Fruit fly (Drosophila melanogaster) whole organism, embryonic: ENCODE measurements around the gene CG1575.

ENCODE experiments used
- Atf-2 ChIP-seq: fragments of 200-800 bp; sonication (Bioruptor generic); optimal IDR thresholded peaks from 2 replicates; lab custom pipeline; 2016; ENCODE audit warnings: missing biosample characterization, missing genetic modification characterization
- BEAF-32 ChIP-seq: fragments of 200-800 bp; sonication (Bioruptor generic); optimal IDR thresholded peaks from 3 replicates; lab custom pipeline; 2017; ENCODE audit warnings: missing biosample characterization, missing genetic modification characterization, mild to moderate bottlenecking, moderate library complexity, missing genetic modification reagents
- CG10431 ChIP-seq: fragments of 200-800 bp; sonication (Bioruptor generic); optimal IDR thresholded peaks from 3 replicates; lab custom pipeline; 2018; ENCODE audit warnings: missing biosample characterization, mild to moderate bottlenecking, missing genetic modification characterization
- CG12769 ChIP-seq: fragments of 200-800 bp; sonication (Bioruptor generic); optimal IDR thresholded peaks from 2 replicates; lab custom pipeline; 2019; ENCODE audit warnings: missing biosample characterization, mild to moderate bottlenecking, missing genetic modification characterization, moderate library complexity
- CG12942 ChIP-seq: fragments of 200-800 bp; sonication (Bioruptor generic); optimal IDR thresholded peaks from 3 replicates; lab custom pipeline; 2016; ENCODE audit warnings: missing biosample characterization, missing genetic modification characterization
- CG15073 ChIP-seq: fragments of 200-800 bp; sonication (Bioruptor generic); optimal IDR thresholded peaks from 2 replicates; lab custom pipeline; 2016; ENCODE audit warnings: missing biosample characterization, missing genetic modification characterization
- CG15514 ChIP-seq: fragments of 200-800 bp; sonication (Bioruptor generic); optimal IDR thresholded peaks from 3 replicates; lab custom pipeline; 2017; ENCODE audit warnings: missing biosample characterization, missing genetic modification characterization, mild to moderate bottlenecking, moderate library complexity, missing genetic modification reagents
- CG18011 ChIP-seq: fragments of 200-800 bp; sonication (Bioruptor generic); optimal IDR thresholded peaks from 2 replicates; lab custom pipeline; 2017; ENCODE audit warnings: missing biosample characterization, missing genetic modification characterization, mild to moderate bottlenecking, moderate library complexity, missing genotype
- CG2120 ChIP-seq: fragments of 200-800 bp; sonication (Bioruptor generic); optimal IDR thresholded peaks from 3 replicates; lab custom pipeline; 2016; ENCODE audit warnings: missing biosample characterization, missing genetic modification characterization
- CG2875 ChIP-seq: fragments of 200-800 bp; sonication (Bioruptor generic); optimal IDR thresholded peaks from 2 replicates; lab custom pipeline; 2017; ENCODE audit warnings: missing biosample characterization, mild to moderate bottlenecking, missing genetic modification characterization, missing genetic modification reagents
- CG31224 ChIP-seq: fragments of 200-800 bp; sonication (Bioruptor generic); IDR thresholded peaks from 2 replicates; pipeline ENCODE4 v1.3.6; 2022; ENCODE audit warnings: missing biosample characterization, missing genetic modification characterization
- CG34376 ChIP-seq: fragments of 200-800 bp; sonication (Bioruptor generic); optimal IDR thresholded peaks from 2 replicates; lab custom pipeline; 2018; ENCODE audit warnings: missing biosample characterization, mild to moderate bottlenecking, missing genetic modification characterization
- CG3726 ChIP-seq: fragments of 200-800 bp; sonication (Bioruptor generic); IDR thresholded peaks from 3 replicates; pipeline ENCODE4, ENCODE4 v1.3.6; 2022; ENCODE audit warnings: missing biosample characterization, missing genetic modification characterization
- CG4282 ChIP-seq: fragments of 200-800 bp; sonication (Bioruptor generic); optimal IDR thresholded peaks from 2 replicates; lab custom pipeline; 2016; ENCODE audit warnings: missing biosample characterization, missing genetic modification characterization
- CG4820 ChIP-seq: fragments of 200-800 bp; sonication (Bioruptor generic); optimal IDR thresholded peaks from 3 replicates; lab custom pipeline; 2016; ENCODE audit warnings: missing biosample characterization, missing genetic modification characterization
- CG6813 ChIP-seq: fragments of 200-800 bp; sonication (Bioruptor generic); optimal IDR thresholded peaks from 2 replicates; lab custom pipeline; 2017; ENCODE audit warnings: missing biosample characterization, missing genetic modification characterization, mild to moderate bottlenecking, moderate library complexity, missing genetic modification reagents
- CG7271 ChIP-seq: fragments of 200-800 bp; sonication (Bioruptor generic); optimal IDR thresholded peaks from 2 replicates; lab custom pipeline; 2018; ENCODE audit warnings: missing biosample characterization, mild to moderate bottlenecking, missing genetic modification characterization, moderate library complexity
- CG8281 ChIP-seq: fragments of 200-800 bp; sonication (Bioruptor generic); optimal IDR thresholded peaks from 2 replicates; lab custom pipeline; 2018; ENCODE audit warnings: missing biosample characterization, mild to moderate bottlenecking, missing genetic modification characterization, moderate library complexity
- D19B ChIP-seq: fragments of 200-800 bp; sonication (Bioruptor generic); optimal IDR thresholded peaks from 2 replicates; lab custom pipeline; 2017; ENCODE audit warnings: missing biosample characterization, mild to moderate bottlenecking, missing genetic modification characterization
- Drgx ChIP-seq: fragments of 200-800 bp; sonication (Bioruptor generic); IDR thresholded peaks from 2 replicates; pipeline ENCODE4 v1.3.6; 2022; ENCODE audit warnings: missing biosample characterization, missing genetic modification characterization
- H2.0 ChIP-seq: fragments of 200-800 bp; sonication (Bioruptor generic); IDR thresholded peaks from 2 replicates; pipeline ENCODE4 v1.3.6; 2022; ENCODE audit warnings: missing biosample characterization, missing genetic modification characterization
- Hr3 ChIP-seq: fragments of 200-800 bp; sonication (Bioruptor generic); optimal IDR thresholded peaks from 3 replicates; lab custom pipeline; 2016; ENCODE audit warnings: missing biosample characterization, missing genetic modification characterization
- Med ChIP-seq: fragments of 200-800 bp; sonication (Bioruptor generic); peaks from one replicate; lab custom pipeline; 2016; ENCODE audit warnings: missing biosample characterization, missing genetic modification characterization, mild to moderate bottlenecking, inconsistent platforms, moderate library complexity
- Neu2 ChIP-seq: fragments of 200-800 bp; sonication (Bioruptor generic); optimal IDR thresholded peaks from 3 replicates; lab custom pipeline; 2016; ENCODE audit warnings: missing biosample characterization, missing genetic modification characterization, borderline replicate concordance
- abd-A ChIP-seq: fragments of 200-800 bp; sonication (Bioruptor generic); optimal IDR thresholded peaks from 3 replicates; lab custom pipeline; 2019; ENCODE audit warnings: missing biosample characterization, mild to moderate bottlenecking, missing genetic modification characterization, moderate library complexity
- bsh ChIP-seq, 2 experiments: fragments of 200-800 bp; sonication (Bioruptor generic); optimal IDR thresholded peaks; 2 replicates each; lab custom pipeline; 2017 to 2018; ENCODE audit warnings: mild to moderate bottlenecking in 2 of 2, missing biosample characterization in 2 of 2, missing genetic modification characterization in 2 of 2, moderate library complexity in 1 of 2
- cg ChIP-seq: fragments of 200-800 bp; sonication (Bioruptor generic); optimal IDR thresholded peaks from 3 replicates; lab custom pipeline; 2019; ENCODE audit warnings: missing biosample characterization, mild to moderate bottlenecking, missing genetic modification characterization, moderate library complexity
- eve ChIP-seq, 2 experiments: fragments of >200 bp; optimal IDR thresholded peaks; 2 replicates each; lab custom pipeline; 2017; ENCODE audit warnings: missing biosample characterization in 2 of 2, missing genetic modification characterization in 2 of 2
- gce ChIP-seq: fragments of 200-800 bp; sonication (Bioruptor generic); IDR thresholded peaks from 3 replicates; pipeline ENCODE4 v1.3.6; 2022; ENCODE audit warnings: missing biosample characterization, missing genetic modification characterization
- ken ChIP-seq: fragments of 200-800 bp; sonication (Bioruptor generic); IDR thresholded peaks from 3 replicates; pipeline ENCODE4 v1.3.6; 2022; ENCODE audit warnings: missing biosample characterization, missing genetic modification characterization
- lov ChIP-seq, 2 experiments: fragments of 200-800 bp in 1 of 2; fragments of >200 bp in 1 of 2; sonication (Bioruptor generic) in 1 of 2; IDR thresholded peaks in 1 of 2; optimal IDR thresholded peaks in 1 of 2; 2 replicates in 1 of 2; 3 replicates in 1 of 2; pipeline versions ENCODE4 v1.3.6 to Lab custom; 2017 to 2022; ENCODE audit warnings: missing biosample characterization in 1 of 2, missing genetic modification characterization in 1 of 2
- nom ChIP-seq: fragments of 200-800 bp; sonication (Bioruptor generic); optimal IDR thresholded peaks from 2 replicates; lab custom pipeline; 2017; ENCODE audit warnings: missing biosample characterization, missing genetic modification characterization, mild to moderate bottlenecking, moderate library complexity, missing genetic modification reagents
- pita ChIP-seq: fragments of 200-800 bp; sonication (Bioruptor generic); optimal IDR thresholded peaks from 2 replicates; lab custom pipeline; 2017; ENCODE audit warnings: missing biosample characterization, mild to moderate bottlenecking, missing genetic modification characterization
- stwl ChIP-seq: fragments of 200-800 bp; sonication (Bioruptor generic); optimal IDR thresholded peaks from 3 replicates; lab custom pipeline; 2018; ENCODE audit warnings: missing biosample characterization, mild to moderate bottlenecking, missing genetic modification characterization, moderate library complexity

The CG1575 gene

dm6 chrX:8158942-8159472, 42.2 kb downstream of the CG1575 start:
- TF ChIP-seq CG8281 (peak; percentile 60), CG4820 (GFP tag; lab: Kevin White, UChicago) (no peak), Atf-2 (GFP tag; lab: Kevin White, UChicago) (no peak), Med (GFP tag; lab: Kevin White, UChicago) (peak; percentile 42), CG34376 (GFP tag; lab: Kevin White, UChicago) (peak; percentile 28), D19B (GFP tag; lab: Kevin White, UChicago) (peak; percentile 18), nom (GFP tag; lab: Kevin White, UChicago) (peak; percentile 96), bsh (GFP tag; optimal IDR thresholded peaks at IDR 0.05; lab: Kevin White, UChicago) (peak in 1 of 2 experiments; percentile 56)

dm6 chrX:8159754-8160153, 42.9 kb downstream of the CG1575 start, which contains the start of gene CG15337:
Gene CG15337 (plus strand): TSS chrX:8160054.
- TF ChIP-seq CG3726 (GFP tag; lab: Robert Waterston, UW) (no peak), CG12769 (tag; lab: Kevin White, UChicago) (no peak), CG4282 (no peak), CG10431 (GFP tag; lab: Kevin White, UChicago) (no peak), CG18011 (GFP tag; lab: Kevin White, UChicago) (no peak), Neu2 (GFP tag; lab: Kevin White, UChicago) (no peak), H2.0 (GFP tag; lab: Robert Waterston, UW) (no peak), CG15073 (GFP tag; lab: Kevin White, UChicago) (no peak), eve (GFP tag; optimal IDR thresholded peaks at IDR 0.05; lab: Kevin White, UChicago) (no peak), pita (GFP tag; lab: Kevin White, UChicago) (no peak), abd-A (no peak), ken (GFP tag; lab: Robert Waterston, UW) (no peak), BEAF-32 (GFP tag; lab: Kevin White, UChicago) (no peak), cg (GFP tag; lab: Kevin White, UChicago) (no peak), CG6813 (GFP tag; lab: Kevin White, UChicago) (no peak), gce (GFP tag; lab: Robert Waterston, UW) (no peak), lov (optimal IDR thresholded peaks at IDR 0.05; lab: Kevin White, UChicago) (no peak), lov (GFP tag; IDR thresholded peaks at IDR 0.05; lab: Robert Waterston, UW) (no peak), CG2875 (no peak)

- TF ChIP-seq CG15514 (no peak), stwl (tag; lab: Kevin White, UChicago) (peak; percentile 34)
Measured at dm6 chrX:8162692-8163091, 45.9 kb downstream of the CG1575 start, which contains the start of gene CG10761. Gene CG10761 (minus strand): TSS chrX:8162792.

- TF ChIP-seq CG2120 (GFP tag; lab: Kevin White, UChicago): no peak
- no peak for TF ChIP-seq Neu2 (GFP tag; lab: Kevin White, UChicago)
- no peak for TF ChIP-seq Hr3 (GFP tag; lab: Kevin White, UChicago)
- TF ChIP-seq CG2875: no peak
- no peak for TF ChIP-seq CG7271 (tag; lab: Kevin White, UChicago)
- TF ChIP-seq CG31224: no peak
- peak; percentile 52; the same call in 1 of the 2 replicates for TF ChIP-seq Drgx
- no peak for TF ChIP-seq CG12942 (GFP tag; lab: Kevin White, UChicago)
Measured at dm6 chrX:8163452-8163851, 46.6 kb downstream of the CG1575 start.
